Worm (Caenorhabditis elegans) whole organism, L4/young adult: ENCODE measurements around the gene rab-33.

Experiments
- W03F9.2 ChIP-seq: fragments of 150-350 bp; optimal IDR thresholded peaks from 2 replicates; lab custom pipeline; 2014; ENCODE audit warnings: missing biosample characterization, missing genetic modification characterization
- dao-5 ChIP-seq: sonication (generic microtip); optimal IDR thresholded peaks from 2 replicates; lab custom pipeline; 2016; ENCODE audit warnings: missing genotype, missing genetic modification characterization, moderate library complexity, missing compliant biosample characterization
- him-1 ChIP-seq: sonication (generic microtip); optimal IDR thresholded peaks from 2 replicates; lab custom pipeline; 2016; ENCODE audit warnings: missing genotype, missing genetic modification reagents, missing genetic modification characterization, missing compliant biosample characterization

DNA sequence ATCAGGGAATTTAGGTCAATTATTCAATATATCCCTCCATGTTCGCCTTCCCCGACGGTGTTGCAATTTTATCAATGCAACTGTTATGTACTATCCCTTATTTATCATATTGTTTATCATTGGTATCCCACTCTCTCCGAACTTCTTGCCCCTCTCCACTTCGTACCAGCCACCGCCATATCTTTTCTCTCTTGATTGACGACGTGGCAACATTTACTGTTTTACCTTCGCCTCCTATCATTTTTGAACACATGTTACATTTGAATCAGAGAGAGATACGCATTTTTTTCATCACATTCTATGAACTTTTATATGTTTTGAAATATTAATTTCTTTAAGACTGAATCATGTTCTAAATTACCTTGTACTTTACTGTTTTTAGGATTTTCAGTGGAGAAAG lies 17.2 kb downstream of the rab-33 start:
- TF ChIP-seq W03F9.2 (tag; lab: Kevin White, UChicago) (no peak), dao-5 (tag; lab: Kevin White, UChicago) (no peak), him-1 (tag; lab: Kevin White, UChicago) (no peak)
